Worm (Caenorhabditis elegans): ENCODE results near the gene M01H9.2.

M01H9.2 gene

DNA sequence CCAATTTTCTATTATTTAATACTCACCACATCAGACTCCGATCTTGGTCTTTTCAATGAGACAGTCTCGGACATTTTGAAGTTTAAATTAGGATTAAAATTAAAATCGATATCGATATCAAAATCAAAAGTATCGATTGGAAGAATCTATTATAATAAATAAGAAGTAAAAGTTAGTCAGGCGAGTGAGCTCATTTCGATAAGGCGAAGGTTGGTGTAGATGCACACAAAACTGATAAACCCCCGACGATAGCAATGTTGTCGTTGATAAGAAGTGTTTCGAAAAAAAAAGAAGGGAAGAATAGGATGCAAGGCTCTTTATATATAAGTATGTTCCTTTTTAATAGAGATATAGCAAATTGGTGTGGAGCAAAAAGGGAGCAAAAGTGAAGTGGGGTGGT is 19.5 kb upstream of the M01H9.2 start, which contains the start of gene M01H9.4:
M01H9.4 (minus strand) TSS at position 379 of the 400 bp plus-strand sequence.
- TF ChIP-seq unc-120 (tag; optimal IDR thresholded peaks at IDR 0.05; ENCODE audit: poor library complexity, severe bottlenecking), result no peak
- no peak for TF ChIP-seq drap-1 (GFP tag; optimal IDR thresholded peaks at IDR 0.05)
- no peak for TF ChIP-seq elt-3 (tag; optimal IDR thresholded peaks at IDR 0.05)
- TF ChIP-seq ceh-83 (GFP tag; optimal IDR thresholded peaks at IDR 0.05), result no peak
- no peak for TF ChIP-seq lsy-2 (tag; optimal IDR thresholded peaks at IDR 0.05)
- TF ChIP-seq nhr-237 (tag; optimal IDR thresholded peaks at IDR 0.05), result no peak
- TF ChIP-seq ztf-11 (tag; optimal IDR thresholded peaks at IDR 0.05), result no peak
- no peak for TF ChIP-seq nhr-2 (tag; optimal IDR thresholded peaks at IDR 0.05)
- TF ChIP-seq M03D4.4 (tag; optimal IDR thresholded peaks at IDR 0.05), result no peak
- no peak for TF ChIP-seq snpc-4 (tag; optimal IDR thresholded peaks at IDR 0.05)
- TF ChIP-seq pha-4 (tag; optimal IDR thresholded peaks at IDR 0.05), result no peak
- no peak for TF ChIP-seq sem-2 (GFP tag; optimal IDR thresholded peaks at IDR 0.05)
- no peak for TF ChIP-seq elt-1 (tag; optimal IDR thresholded peaks at IDR 0.05; ENCODE audit: borderline replicate concordance, insufficient read depth)
- no peak for TF ChIP-seq unc-62 (GFP tag; optimal IDR thresholded peaks at IDR 0.05)
- TF ChIP-seq blmp-1 (tag; optimal IDR thresholded peaks at IDR 0.05), result no peak
- no peak for TF ChIP-seq tbx-8 (GFP tag; optimal IDR thresholded peaks at IDR 0.05)
- TF ChIP-seq ces-1 (GFP tag; optimal IDR thresholded peaks at IDR 0.05), result no peak
- no peak for TF ChIP-seq ceh-43 (GFP tag; optimal IDR thresholded peaks at IDR 0.05)

DNA sequence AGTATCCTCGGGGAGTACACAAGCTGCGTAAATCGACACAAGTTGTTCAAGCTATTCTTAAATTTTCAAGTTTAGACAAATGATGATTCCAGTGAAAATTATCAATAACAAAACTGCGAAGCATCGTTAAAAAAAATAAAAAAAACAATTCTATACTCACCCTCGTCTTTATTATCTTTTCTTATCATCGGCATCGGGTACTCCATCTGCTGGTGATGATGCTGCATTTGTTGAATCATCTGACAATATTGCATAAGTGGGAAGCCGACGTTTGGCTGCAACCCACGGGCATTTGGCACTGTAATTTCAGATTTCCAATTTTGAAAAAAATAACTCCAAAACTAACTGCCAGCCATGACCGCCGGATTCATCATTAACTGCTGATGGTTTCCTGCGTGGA is 18.3 kb upstream of the M01H9.2 start:
- no peak for TF ChIP-seq M03D4.4 (tag; optimal IDR thresholded peaks at IDR 0.05)
- no peak for TF ChIP-seq mab-5 (tag; optimal IDR thresholded peaks at IDR 0.05)
- TF ChIP-seq sem-2 (GFP tag; optimal IDR thresholded peaks at IDR 0.05), result no peak
- no peak for TF ChIP-seq unc-39 (tag; optimal IDR thresholded peaks at IDR 0.05)
- TF ChIP-seq zip-8 (tag; optimal IDR thresholded peaks at IDR 0.05), result no peak
- no peak for TF ChIP-seq nhr-2 (tag; optimal IDR thresholded peaks at IDR 0.05)
- TF ChIP-seq nhr-76 (tag; optimal IDR thresholded peaks at IDR 0.05), result no peak
- no peak for TF ChIP-seq nhr-28 (tag; optimal IDR thresholded peaks at IDR 0.05)
- TF ChIP-seq ceh-83 (GFP tag; optimal IDR thresholded peaks at IDR 0.05), result no peak
- no peak for TF ChIP-seq ztf-11 (tag; optimal IDR thresholded peaks at IDR 0.05)

DNA sequence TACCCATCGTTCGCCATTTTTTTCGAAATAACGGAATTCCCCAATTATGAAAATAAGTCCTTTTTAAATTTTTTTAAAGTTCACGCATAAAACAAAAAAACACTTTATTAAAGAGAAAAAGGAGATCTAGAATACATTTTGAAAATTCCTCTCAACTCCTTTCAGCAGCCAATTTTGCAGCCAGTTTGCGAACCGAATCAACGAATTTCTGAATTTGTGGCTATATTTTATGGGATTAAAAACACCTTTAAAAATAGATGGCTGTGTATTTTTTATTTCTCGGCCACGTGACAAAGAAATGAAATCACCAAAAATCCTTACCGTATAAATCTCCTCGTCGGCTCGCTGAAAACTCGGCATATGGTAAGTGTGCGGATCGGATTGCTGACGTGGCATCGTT is 17.0 kb upstream of the M01H9.2 start, which contains the start of gene M01H9.10:
M01H9.10 (minus strand) TSS at position 101 of the 400 bp plus-strand sequence.
- TF ChIP-seq mab-5 (tag; optimal IDR thresholded peaks at IDR 0.05) (no peak), unc-39 (tag; optimal IDR thresholded peaks at IDR 0.05) (no peak), lsy-2 (tag; optimal IDR thresholded peaks at IDR 0.05) (no peak), drap-1 (GFP tag; optimal IDR thresholded peaks at IDR 0.05) (no peak), bed-3 (GFP tag; optimal IDR thresholded peaks at IDR 0.05) (no peak), ceh-43 (GFP tag; optimal IDR thresholded peaks at IDR 0.05) (no peak), ceh-39 (tag; optimal IDR thresholded peaks at IDR 0.05) (no peak), hlh-1 (tag; optimal IDR thresholded peaks at IDR 0.05) (no peak), zip-8 (tag; optimal IDR thresholded peaks at IDR 0.05) (no peak), nhr-2 (tag; optimal IDR thresholded peaks at IDR 0.05) (no peak), M03D4.4 (tag; optimal IDR thresholded peaks at IDR 0.05) (no peak), ceh-83 (GFP tag; optimal IDR thresholded peaks at IDR 0.05) (no peak), nhr-28 (tag; optimal IDR thresholded peaks at IDR 0.05) (no peak), unc-62 (GFP tag; optimal IDR thresholded peaks at IDR 0.05) (no peak), lin-13 (tag; optimal IDR thresholded peaks at IDR 0.05) (no peak), ham-2 (GFP tag; optimal IDR thresholded peaks at IDR 0.05) (no peak), mls-2 (tag; optimal IDR thresholded peaks at IDR 0.05) (no peak), ces-1 (GFP tag; optimal IDR thresholded peaks at IDR 0.05) (no peak), blmp-1 (tag; optimal IDR thresholded peaks at IDR 0.05) (no peak)

DNA sequence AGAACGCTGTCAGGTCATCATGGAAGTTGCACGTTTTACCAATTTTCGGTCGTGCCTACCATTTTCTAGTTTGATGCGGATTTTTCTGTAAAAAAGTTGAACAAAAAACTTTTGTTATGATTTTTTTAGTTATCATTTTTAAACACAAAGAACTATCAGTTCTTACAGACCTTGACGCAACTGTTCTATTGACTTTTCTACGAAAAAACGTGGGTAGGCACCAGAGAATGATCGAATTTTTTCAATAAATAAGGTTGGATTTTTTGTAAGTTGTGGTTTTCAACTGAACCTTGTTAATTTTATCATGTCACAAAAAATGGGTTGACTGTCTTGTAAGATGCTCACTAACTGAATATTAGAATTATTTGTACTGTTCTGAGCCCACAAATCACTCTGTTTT is 15.6 kb upstream of the M01H9.2 start:
- no peak for TF ChIP-seq bed-3 (GFP tag; optimal IDR thresholded peaks at IDR 0.05)
- TF ChIP-seq elt-3 (tag; optimal IDR thresholded peaks at IDR 0.05), result no peak
- TF ChIP-seq zip-8 (tag; optimal IDR thresholded peaks at IDR 0.05), result no peak
- no peak for TF ChIP-seq sptf-1 (tag; optimal IDR thresholded peaks at IDR 0.05)
- no peak for TF ChIP-seq elt-1 (tag; optimal IDR thresholded peaks at IDR 0.05; ENCODE audit: borderline replicate concordance, insufficient read depth)
- no peak for TF ChIP-seq unc-39 (tag; optimal IDR thresholded peaks at IDR 0.05)
- no peak for TF ChIP-seq nhr-2 (tag; optimal IDR thresholded peaks at IDR 0.05)
- TF ChIP-seq ham-2 (GFP tag; optimal IDR thresholded peaks at IDR 0.05), result no peak
- TF ChIP-seq lin-13 (tag; optimal IDR thresholded peaks at IDR 0.05), result no peak
- TF ChIP-seq flh-1 (GFP tag; optimal IDR thresholded peaks at IDR 0.05), result no peak
- no peak for TF ChIP-seq mep-1 (tag; optimal IDR thresholded peaks at IDR 0.05)
- no peak for TF ChIP-seq cnd-1 (tag; optimal IDR thresholded peaks at IDR 0.05)
